Fruit fly (Drosophila melanogaster): Measurements from ENCODE around the gene eIF3g1.

DNA sequence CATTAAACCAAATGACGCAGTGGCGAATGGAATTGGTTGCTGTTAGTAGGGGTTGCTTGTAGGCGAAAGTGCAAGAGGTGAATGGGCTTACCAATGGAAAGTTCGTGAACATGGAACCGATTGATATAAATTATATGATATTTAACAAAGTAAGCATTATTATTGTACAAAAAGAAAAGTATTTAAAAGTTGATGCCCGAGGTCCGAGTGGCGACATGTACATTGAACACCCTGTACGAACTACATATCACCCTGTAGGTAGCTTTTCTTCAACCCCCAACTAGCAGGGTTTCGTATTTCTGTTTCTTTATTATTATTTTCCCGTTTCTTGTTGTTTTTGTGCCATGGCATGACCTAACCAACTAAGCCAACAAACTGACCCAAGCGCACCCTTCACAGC is 47.1 kb upstream of the eIF3g1 start:
- TF ChIP-seq Mio (GFP tag; optimal IDR thresholded peaks at IDR 0.05) = no peak
- no peak for TF ChIP-seq pan (optimal IDR thresholded peaks at IDR 0.05)
- no peak for TF ChIP-seq psq (GFP tag; optimal IDR thresholded peaks at IDR 0.05)
- TF ChIP-seq N (GFP tag; optimal IDR thresholded peaks at IDR 0.05) = no peak
- no peak for TF ChIP-seq lola (GFP tag; optimal IDR thresholded peaks at IDR 0.05)
- no peak for TF ChIP-seq Jra (GFP tag; optimal IDR thresholded peaks at IDR 0.05)
- no peak for TF ChIP-seq usp (GFP tag; optimal IDR thresholded peaks at IDR 0.05)
- TF ChIP-seq Hr83 (GFP tag; optimal IDR thresholded peaks at IDR 0.05; ENCODE audit: poor library complexity, severe bottlenecking) = no peak
- no peak for TF ChIP-seq Hr78 (GFP tag; optimal IDR thresholded peaks at IDR 0.05)
- no peak for TF ChIP-seq OdsH (GFP tag; optimal IDR thresholded peaks at IDR 0.05)
- no peak for TF ChIP-seq Abd-B (GFP tag; optimal IDR thresholded peaks at IDR 0.05)
- no peak for TF ChIP-seq fru (GFP tag; optimal IDR thresholded peaks at IDR 0.05)
- no peak for TF ChIP-seq h (GFP tag; optimal IDR thresholded peaks at IDR 0.05)
- TF ChIP-seq woc (GFP tag; optimal IDR thresholded peaks at IDR 0.05) = no peak

Data from whole organism, wandering third instar larva.